Worm (Caenorhabditis elegans): ENCODE results near the gene Y56A3A.28.

Gene Y56A3A.28

ce11 chrIII:11914220-11914619, 57.0 kb downstream of the Y56A3A.28 start, which contains the start of gene Y56A3A.16:
Y56A3A.16 (minus strand) TSS chrIII:11914320.
- TF ChIP-seq F13H6.1 (tag; optimal IDR thresholded peaks at IDR 0.05) (no peak), peb-1 (tag; optimal IDR thresholded peaks at IDR 0.05) (no peak), Y55F3AM.14 (GFP tag; optimal IDR thresholded peaks at IDR 0.05) (no peak), unc-39 (tag; optimal IDR thresholded peaks at IDR 0.05) (no peak), unc-62 (GFP tag; optimal IDR thresholded peaks at IDR 0.05) (no peak), snpc-4 (tag; optimal IDR thresholded peaks at IDR 0.05) (no peak), nhr-237 (tag; optimal IDR thresholded peaks at IDR 0.05) (no peak), lin-11 (tag; optimal IDR thresholded peaks at IDR 0.05) (no peak), sem-4 (tag; optimal IDR thresholded peaks at IDR 0.05) (no peak)
